Worm (Caenorhabditis elegans) whole organism, mixed stage, embryonic: ENCODE data around the gene F35F10.13.

ENCODE experiments used
- M03D4.4 ChIP-seq: sonication (generic microtip); optimal IDR thresholded peaks from 2 replicates; lab custom pipeline; 2017; ENCODE audit warnings: mild to moderate bottlenecking, missing genetic modification characterization, missing compliant biosample characterization
- bed-3 ChIP-seq: fragments of 200-800 bp; sonication (Bioruptor generic); optimal IDR thresholded peaks from 3 replicates; lab custom pipeline; 2018; ENCODE audit warnings: mild to moderate bottlenecking, missing genetic modification characterization, moderate library complexity, missing compliant biosample characterization
- blmp-1 ChIP-seq: fragments of 150-350 bp; optimal IDR thresholded peaks from 2 replicates; lab custom pipeline; 2014; ENCODE audit warnings: missing biosample characterization, missing genetic modification characterization
- ceh-39 ChIP-seq: fragments of 150-350 bp; optimal IDR thresholded peaks from 2 replicates; lab custom pipeline; 2014; ENCODE audit warnings: missing biosample characterization, missing genetic modification characterization
- ceh-83 ChIP-seq: fragments of 200-800 bp; sonication (Bioruptor generic); optimal IDR thresholded peaks from 2 replicates; lab custom pipeline; 2018; ENCODE audit warnings: mild to moderate bottlenecking, missing genetic modification characterization, missing compliant biosample characterization
- ces-1 ChIP-seq: fragments of 150-350 bp; optimal IDR thresholded peaks from 2 replicates; lab custom pipeline; 2014; ENCODE audit warnings: missing biosample characterization, missing genetic modification reagents, missing genetic modification characterization
- cnd-1 ChIP-seq: fragments of 200-800 bp; sonication (Bioruptor generic); optimal IDR thresholded peaks from 2 replicates; lab custom pipeline; 2018; ENCODE audit warnings: mild to moderate bottlenecking, missing genetic modification characterization, missing compliant biosample characterization
- drap-1 ChIP-seq: fragments of 200-800 bp; sonication (Bioruptor generic); optimal IDR thresholded peaks from 3 replicates; lab custom pipeline; 2018; ENCODE audit warnings: mild to moderate bottlenecking, missing genetic modification characterization, missing compliant biosample characterization
- elt-3 ChIP-seq: fragments of 150-350 bp; optimal IDR thresholded peaks from 2 replicates; lab custom pipeline; 2014; ENCODE audit warnings: missing biosample characterization, missing genetic modification characterization
- flh-1 ChIP-seq: fragments of 200-800 bp; sonication (Bioruptor generic); optimal IDR thresholded peaks from 2 replicates; lab custom pipeline; 2018; ENCODE audit warnings: mild to moderate bottlenecking, missing genetic modification characterization, moderate library complexity, missing compliant biosample characterization
- ham-2 ChIP-seq: fragments of 200-800 bp; sonication (Bioruptor generic); optimal IDR thresholded peaks from 2 replicates; lab custom pipeline; 2018; ENCODE audit warnings: mild to moderate bottlenecking, missing genetic modification characterization, missing compliant biosample characterization
- hlh-1 ChIP-seq: fragments of 150-350 bp; optimal IDR thresholded peaks from 2 replicates; lab custom pipeline; 2014; ENCODE audit warnings: missing biosample characterization, missing genetic modification reagents, missing genetic modification characterization
- lin-13 ChIP-seq: fragments of 150-350 bp; optimal IDR thresholded peaks from 2 replicates; lab custom pipeline; 2014; ENCODE audit warnings: missing biosample characterization, missing genetic modification characterization
- lin-32 ChIP-seq: fragments of 200-800 bp; sonication (Bioruptor generic); optimal IDR thresholded peaks from 2 replicates; lab custom pipeline; 2018; ENCODE audit warnings: mild to moderate bottlenecking, missing genetic modification characterization, missing compliant biosample characterization
- lsy-2 ChIP-seq: fragments of 150-350 bp; optimal IDR thresholded peaks from 2 replicates; lab custom pipeline; 2014; ENCODE audit warnings: missing biosample characterization, missing genetic modification characterization
- mab-5 ChIP-seq: fragments of 150-350 bp; optimal IDR thresholded peaks from 2 replicates; lab custom pipeline; 2014; ENCODE audit warnings: missing biosample characterization, missing genetic modification characterization
- mep-1 ChIP-seq: fragments of 150-350 bp; optimal IDR thresholded peaks from 2 replicates; lab custom pipeline; 2017; ENCODE audit warnings: missing biosample characterization, missing genetic modification reagents, missing genetic modification characterization, inconsistent platforms
- mls-2 ChIP-seq: sonication (generic microtip); optimal IDR thresholded peaks from 2 replicates; lab custom pipeline; 2016; ENCODE audit warnings: mild to moderate bottlenecking, missing genetic modification characterization, moderate library complexity, missing compliant biosample characterization
- nhr-12 ChIP-seq: fragments of 150-350 bp; optimal IDR thresholded peaks from 2 replicates; lab custom pipeline; 2014; ENCODE audit warnings: missing biosample characterization, missing genetic modification characterization
- nhr-2 ChIP-seq: fragments of 150-350 bp; optimal IDR thresholded peaks from 2 replicates; lab custom pipeline; 2014; ENCODE audit warnings: missing biosample characterization, missing genetic modification characterization
- nhr-237 ChIP-seq: fragments of 150-350 bp; optimal IDR thresholded peaks from 2 replicates; lab custom pipeline; 2014; ENCODE audit warnings: missing biosample characterization, missing genetic modification characterization
- nhr-28 ChIP-seq: fragments of 150-350 bp; optimal IDR thresholded peaks from 2 replicates; lab custom pipeline; 2014; ENCODE audit warnings: missing biosample characterization, missing genetic modification characterization
- nhr-76 ChIP-seq: sonication (generic microtip); optimal IDR thresholded peaks from 2 replicates; lab custom pipeline; 2017; ENCODE audit warnings: missing biosample characterization, missing genetic modification characterization
- pha-4 ChIP-seq: fragments of 150-350 bp; optimal IDR thresholded peaks from 2 replicates; lab custom pipeline; 2018; ENCODE audit warnings: missing biosample characterization, missing genetic modification reagents, missing genetic modification characterization
- sem-2 ChIP-seq: fragments of 200-800 bp; sonication (Bioruptor generic); optimal IDR thresholded peaks from 2 replicates; lab custom pipeline; 2018; ENCODE audit warnings: mild to moderate bottlenecking, missing genetic modification characterization, missing compliant biosample characterization
- sptf-1 ChIP-seq: sonication (generic microtip); optimal IDR thresholded peaks from 2 replicates; lab custom pipeline; 2017; ENCODE audit warnings: mild to moderate bottlenecking, missing genetic modification characterization, moderate library complexity, missing compliant biosample characterization
- tbx-8 ChIP-seq: fragments of 200-800 bp; sonication (Bioruptor generic); optimal IDR thresholded peaks from 2 replicates; lab custom pipeline; 2018; ENCODE audit warnings: mild to moderate bottlenecking, missing genetic modification characterization, moderate library complexity, missing compliant biosample characterization
- unc-120 ChIP-seq: sonication (generic microtip); optimal IDR thresholded peaks from 2 replicates; lab custom pipeline; 2017; ENCODE audit warnings: missing genetic modification characterization, missing compliant biosample characterization; ENCODE audit not compliant: poor library complexity, severe bottlenecking
- unc-39 ChIP-seq: fragments of 150-350 bp; optimal IDR thresholded peaks from 2 replicates; lab custom pipeline; 2014; ENCODE audit warnings: missing biosample characterization, missing genetic modification characterization
- unc-62 ChIP-seq: fragments of 150-350 bp; optimal IDR thresholded peaks from 2 replicates; lab custom pipeline; 2014; ENCODE audit warnings: missing biosample characterization, missing genetic modification reagents, missing genetic modification characterization
- zip-8 ChIP-seq: fragments of 150-350 bp; optimal IDR thresholded peaks from 2 replicates; lab custom pipeline; 2014; ENCODE audit warnings: missing biosample characterization, missing genetic modification characterization

F35F10.13 gene

DNA sequence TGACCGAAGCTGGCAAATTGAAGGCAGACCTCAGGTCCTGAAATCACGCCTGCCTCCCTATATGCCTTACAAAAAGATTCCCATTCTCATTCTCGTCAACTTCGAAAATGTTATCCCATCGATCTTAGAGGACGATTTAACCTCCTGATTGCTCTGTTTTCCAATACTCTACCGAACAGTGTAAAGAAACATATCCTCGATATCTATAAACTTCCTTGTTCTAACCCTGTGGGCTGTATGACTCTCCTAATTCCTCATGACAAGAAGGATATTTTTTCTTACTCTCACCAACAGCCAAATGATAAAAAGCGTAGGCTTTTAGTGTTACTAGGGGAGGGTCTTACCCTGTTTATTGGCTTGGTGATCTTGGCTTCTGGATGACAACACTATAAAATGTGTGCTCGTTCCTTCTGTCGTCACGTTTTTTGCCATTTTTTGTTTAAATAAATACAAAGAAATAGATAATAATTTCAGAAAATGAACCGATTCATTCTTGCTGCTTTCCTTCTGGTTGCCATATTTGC, 45.2 kb downstream of the F35F10.13 start, which contains the start of gene T28A11.4:
Gene T28A11.4, plus strand, starts transcription at position 474 of the 524 bp plus-strand sequence.
- TF ChIP-seq ceh-83 (GFP tag; lab: Kevin White, UChicago) (no peak), nhr-2 (tag; lab: Kevin White, UChicago) (no peak), bed-3 (GFP tag; lab: Kevin White, UChicago) (no peak), cnd-1 (no peak), blmp-1 (tag; lab: Kevin White, UChicago) (no peak), nhr-237 (tag; lab: Kevin White, UChicago) (no peak), nhr-12 (no peak), unc-120 (tag; lab: Kevin White, UChicago) (no peak), zip-8 (tag; lab: Kevin White, UChicago) (no peak), sem-2 (GFP tag; lab: Kevin White, UChicago) (no peak), nhr-28 (tag; lab: Kevin White, UChicago) (no peak), M03D4.4 (tag; lab: Kevin White, UChicago) (no peak), mab-5 (tag; lab: Kevin White, UChicago) (no peak), ces-1 (no peak), elt-3 (tag; lab: Kevin White, UChicago) (no peak), drap-1 (no peak), ceh-39 (tag; lab: Kevin White, UChicago) (no peak), mep-1 (no peak), lsy-2 (tag; lab: Kevin White, UChicago) (no peak), flh-1 (GFP tag; lab: Kevin White, UChicago) (no peak)

DNA sequence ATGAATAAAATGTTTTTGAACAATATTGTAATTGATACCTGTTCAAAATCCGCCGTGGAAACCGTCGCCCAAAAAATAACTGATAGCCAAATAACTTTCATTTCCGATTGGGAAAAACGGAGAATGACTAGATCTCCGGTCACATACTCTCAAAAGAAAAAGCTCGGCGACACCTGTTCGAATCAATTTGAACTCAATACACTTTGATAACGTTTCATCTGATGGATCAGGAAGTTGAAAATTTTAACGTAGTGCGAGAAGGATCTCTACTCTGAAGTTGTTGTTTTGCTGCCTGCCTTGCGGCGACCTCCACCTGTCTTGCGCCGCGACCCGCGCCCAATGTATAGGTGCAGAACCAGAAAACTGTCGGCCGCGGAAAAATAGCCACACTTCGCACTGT, 45.7 kb downstream of the F35F10.13 start, which contains the start of gene T28A11.20:
Gene T28A11.20, minus strand, starts transcription at position 101 of the 400 bp plus-strand sequence.
- TF ChIP-seq nhr-12 (no peak), mab-5 (tag; lab: Kevin White, UChicago) (no peak), sptf-1 (tag; lab: Kevin White, UChicago) (no peak), unc-62 (GFP tag; lab: Kevin White, UChicago) (no peak), hlh-1 (tag; lab: Kevin White, UChicago) (no peak), unc-39 (no peak), tbx-8 (GFP tag; lab: Kevin White, UChicago) (no peak), nhr-237 (tag; lab: Kevin White, UChicago) (no peak), nhr-28 (tag; lab: Kevin White, UChicago) (no peak), nhr-2 (tag; lab: Kevin White, UChicago) (no peak), pha-4 (no peak), ceh-39 (tag; lab: Kevin White, UChicago) (no peak), ham-2 (GFP tag; lab: Kevin White, UChicago) (no peak), mls-2 (no peak)

DNA sequence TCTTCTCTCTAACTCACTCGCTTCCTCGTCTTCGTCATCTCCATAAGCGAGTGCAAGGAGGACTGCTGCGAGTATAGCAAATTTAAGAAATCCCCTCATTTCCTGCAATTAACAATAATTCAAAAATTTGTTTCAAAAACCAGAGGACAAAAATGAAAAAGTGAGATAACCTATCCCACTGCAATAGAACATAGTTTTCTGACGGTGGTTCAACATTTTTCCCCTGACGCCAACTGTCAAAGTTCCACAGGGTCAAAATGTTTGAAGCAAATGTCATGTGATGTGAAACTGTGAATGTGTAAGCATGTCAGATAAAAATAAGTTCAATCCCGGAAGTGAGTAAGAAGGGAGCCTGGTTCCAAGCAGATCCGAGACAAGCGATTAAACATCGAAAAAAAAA, 49.5 kb downstream of the F35F10.13 start, which contains the start of gene T28A11.19:
Gene T28A11.19, minus strand, starts transcription at position 108 of the 400 bp plus-strand sequence.
- TF ChIP-seq zip-8 (tag; lab: Kevin White, UChicago) (no peak), lin-13 (tag; lab: Kevin White, UChicago) (no peak), nhr-76 (tag; lab: Kevin White, UChicago) (no peak), lin-32 (GFP tag; lab: Kevin White, UChicago) (no peak)
